Fruit fly (Drosophila melanogaster): ENCODE data around the gene CG14610.

Gene CG14610

dm6 chr3R:7127966-7128365 is 16.1 kb downstream of the CG14610 start, which contains the start of gene CG10068 (continued):
- TF ChIP-seq Opbp (GFP tag; IDR thresholded peaks at IDR 0.05; ENCODE audit: partially characterized antibody), result no peak
- TF ChIP-seq CG14860 (GFP tag; IDR thresholded peaks at IDR 0.05; ENCODE audit: partially characterized antibody), result no peak
- peak; percentile 88 for TF ChIP-seq CG15269 (tag; optimal IDR thresholded peaks at IDR 0.05)
- TF ChIP-seq CG4854 (GFP tag; optimal IDR thresholded peaks at IDR 0.05), result peak; percentile 83
- 0 out of 2 replicates have a peak, but pooled peaks have one; percentile 22 for TF ChIP-seq Scr (GFP tag; IDR thresholded peaks at IDR 0.05; ENCODE audit: partially characterized antibody)
- peak; percentile 91 for TF ChIP-seq oc (tag; optimal IDR thresholded peaks at IDR 0.05)
- TF ChIP-seq scrt (GFP tag; optimal IDR thresholded peaks at IDR 0.05), result peak; percentile 64
- TF ChIP-seq emc (GFP tag; optimal IDR thresholded peaks at IDR 0.05), result peak; percentile 69
- TF ChIP-seq BtbVII (GFP tag; optimal IDR thresholded peaks at IDR 0.05), result peak; percentile 81
- TF ChIP-seq otp (GFP tag; IDR thresholded peaks at IDR 0.05), result peak; percentile 92
- peak; percentile 61 for TF ChIP-seq kni (GFP tag; optimal IDR thresholded peaks at IDR 0.05)
- TF ChIP-seq CG34224 (GFP tag; IDR thresholded peaks at IDR 0.05; ENCODE audit: partially characterized antibody), result peak; percentile 48; the same call in 2 of the 3 replicates
- peak; percentile 83 for TF ChIP-seq Optix (GFP tag; IDR thresholded peaks at IDR 0.05)
- TF ChIP-seq Dll (GFP tag; IDR thresholded peaks at IDR 0.05; ENCODE audit: partially characterized antibody), result peak; percentile 57; the same call in 2 of the 4 replicates
- TF ChIP-seq NFAT (GFP tag; IDR thresholded peaks at IDR 0.05), result peak; percentile 83
- TF ChIP-seq HLH3B (GFP tag; IDR thresholded peaks at IDR 0.05), result peak; percentile 93
- TF ChIP-seq CG31224 (GFP tag; IDR thresholded peaks at IDR 0.05), result peak; percentile 73
- no peak for TF ChIP-seq CG7745 (tag; optimal IDR thresholded peaks at IDR 0.05)
- peak; percentile 81 for TF ChIP-seq CG32767 (GFP tag; IDR thresholded peaks at IDR 0.05)
- peak; percentile 92 for TF ChIP-seq H2.0 (GFP tag; IDR thresholded peaks at IDR 0.05)
- TF ChIP-seq D19A (tag; optimal IDR thresholded peaks at IDR 0.05), result peak; percentile 83
- TF ChIP-seq CG3163 (GFP tag; optimal IDR thresholded peaks at IDR 0.05), result peak; percentile 71
- peak; percentile 70 for TF ChIP-seq MTF-1 (GFP tag; optimal IDR thresholded peaks at IDR 0.05; ENCODE audit: borderline replicate concordance)
- peak; percentile 70 for TF ChIP-seq CG12104 (GFP tag; optimal IDR thresholded peaks at IDR 0.05)
- no peak for TF ChIP-seq Doc3 (GFP tag; IDR thresholded peaks at IDR 0.05; ENCODE audit: partially characterized antibody)
- peak; percentile 61 for TF ChIP-seq CG13287 (GFP tag; IDR thresholded peaks at IDR 0.05; ENCODE audit: partially characterized antibody)
- TF ChIP-seq dimm (GFP tag; IDR thresholded peaks at IDR 0.05), result no peak; the same call in 1 of the 2 replicates
- TF ChIP-seq CG13775 (GFP tag; optimal IDR thresholded peaks at IDR 0.05), result peak; percentile 90
- peak; percentile 91 for TF ChIP-seq Elba2 (GFP tag; optimal IDR thresholded peaks at IDR 0.05)
- TF ChIP-seq CG6272 (GFP tag; IDR thresholded peaks at IDR 0.05), result no peak; the same call in 1 of the 2 replicates
- TF ChIP-seq tio (GFP tag; optimal IDR thresholded peaks at IDR 0.05), result peak; percentile 81
- TF ChIP-seq Max (GFP tag; optimal IDR thresholded peaks at IDR 0.05), result peak; percentile 91
- peak; percentile 99 for TF ChIP-seq Med (GFP tag)
- TF ChIP-seq CG12219 (GFP tag; optimal IDR thresholded peaks at IDR 0.05), result peak; percentile 79
- peak; percentile 87 for TF ChIP-seq CG8388 (GFP tag; optimal IDR thresholded peaks at IDR 0.05)
- peak; percentile 61 for TF ChIP-seq pb (GFP tag; optimal IDR thresholded peaks at IDR 0.05)
- TF ChIP-seq zen2 (GFP tag; IDR thresholded peaks at IDR 0.05; ENCODE audit: partially characterized antibody), result 0 out of 3 replicates have a peak, but pooled peaks have one; percentile 6
- peak; percentile 75 for TF ChIP-seq CG1647 (GFP tag; optimal IDR thresholded peaks at IDR 0.05)
- TF ChIP-seq CG11085 (GFP tag; IDR thresholded peaks at IDR 0.05), result no peak
- TF ChIP-seq slp2 (GFP tag; optimal IDR thresholded peaks at IDR 0.05), result peak; percentile 86
- no peak for TF ChIP-seq CkIIα-i1 (GFP tag; IDR thresholded peaks at IDR 0.05)
- peak; percentile 60; the same call in 1 of the 2 replicates for TF ChIP-seq CG43689 (GFP tag; IDR thresholded peaks at IDR 0.05)
- TF ChIP-seq usp (GFP tag; optimal IDR thresholded peaks at IDR 0.05), result no peak
- TF ChIP-seq nmo (GFP tag; optimal IDR thresholded peaks at IDR 0.05), result peak; percentile 94
- peak; percentile 54 for TF ChIP-seq CG4282 (GFP tag; optimal IDR thresholded peaks at IDR 0.05)
- no peak for TF ChIP-seq Sin3A (optimal IDR thresholded peaks at IDR 0.05)
- TF ChIP-seq CG30020 (tag; optimal IDR thresholded peaks at IDR 0.05), result peak; percentile 78
- peak; percentile 79 for TF ChIP-seq CG15011 (GFP tag; optimal IDR thresholded peaks at IDR 0.05)
- TF ChIP-seq lbe (GFP tag; optimal IDR thresholded peaks at IDR 0.05), result peak; percentile 81
- TF ChIP-seq sens-2 (GFP tag; IDR thresholded peaks at IDR 0.05), result peak; percentile 92
